Fruit fly (Drosophila melanogaster): ENCODE data around the gene primo-2.

The primo-2 gene

dm6 chr3R:13735304-13735898 lies 23.8 kb upstream of the primo-2 start (continued):
- no peak for TF ChIP-seq Poxn (GFP tag; IDR thresholded peaks at IDR 0.05)
- no peak for TF ChIP-seq D19B (GFP tag; optimal IDR thresholded peaks at IDR 0.05)
- no peak for TF ChIP-seq tgo (GFP tag; IDR thresholded peaks at IDR 0.05)
- no peak for TF ChIP-seq hbn (GFP tag; IDR thresholded peaks at IDR 0.05; ENCODE audit: partially characterized antibody)
- TF ChIP-seq caup (GFP tag; optimal IDR thresholded peaks at IDR 0.05; ENCODE audit: severe bottlenecking), result no peak
- no peak for TF ChIP-seq CG13624 (GFP tag; optimal IDR thresholded peaks at IDR 0.05)
- TF ChIP-seq CG13424 (tag; optimal IDR thresholded peaks at IDR 0.05), result no peak
- TF ChIP-seq Sry-β (GFP tag; optimal IDR thresholded peaks at IDR 0.05), result no peak
- TF ChIP-seq maf-S (GFP tag; optimal IDR thresholded peaks at IDR 0.05), result no peak
- TF ChIP-seq CG7271 (tag; optimal IDR thresholded peaks at IDR 0.05), result no peak
- TF ChIP-seq dimm (GFP tag; IDR thresholded peaks at IDR 0.05), result no peak
- TF ChIP-seq Atf3 (GFP tag; optimal IDR thresholded peaks at IDR 0.05), result no peak
- no peak for TF ChIP-seq Lpt (GFP tag; optimal IDR thresholded peaks at IDR 0.05)
- TF ChIP-seq al (GFP tag; IDR thresholded peaks at IDR 0.05), result no peak
- no peak for TF ChIP-seq tin (GFP tag; optimal IDR thresholded peaks at IDR 0.05)
- no peak for TF ChIP-seq CG31224 (GFP tag; IDR thresholded peaks at IDR 0.05)
- TF ChIP-seq Nf-YC (tag; optimal IDR thresholded peaks at IDR 0.05), result no peak
- TF ChIP-seq sens (GFP tag), result no peak
- TF ChIP-seq fd64A (GFP tag; optimal IDR thresholded peaks at IDR 0.05), result no peak
- TF ChIP-seq mld (GFP tag; IDR thresholded peaks at IDR 0.05; ENCODE audit: partially characterized antibody), result no peak
- no peak for TF ChIP-seq esg (GFP tag; conservative IDR thresholded peaks at IDR 0.05)
- TF ChIP-seq gem (tag; optimal IDR thresholded peaks at IDR 0.05), result no peak
- TF ChIP-seq CG12391 (tag; optimal IDR thresholded peaks at IDR 0.05), result no peak
- no peak for TF ChIP-seq az2 (GFP tag; optimal IDR thresholded peaks at IDR 0.05)
- peak; percentile 51; the same call in 2 of the 3 replicates for TF ChIP-seq z (GFP tag; IDR thresholded peaks at IDR 0.05)
- TF ChIP-seq gt (GFP tag; IDR thresholded peaks at IDR 0.05), result no peak
- TF ChIP-seq CG15479 (GFP tag; optimal IDR thresholded peaks at IDR 0.05), result no peak
- TF ChIP-seq C15 (GFP tag; IDR thresholded peaks at IDR 0.05), result 0 out of 3 replicates have a peak, but pooled peaks have one; percentile 12
- no peak for TF ChIP-seq CG8765 (GFP tag; IDR thresholded peaks at IDR 0.05)
- no peak for TF ChIP-seq CG10147 (GFP tag; optimal IDR thresholded peaks at IDR 0.05)
- TF ChIP-seq CG12155 (GFP tag; optimal IDR thresholded peaks at IDR 0.05), result no peak
- TF ChIP-seq CG9876 (GFP tag; optimal IDR thresholded peaks at IDR 0.05), result no peak
- no peak for TF ChIP-seq psq (GFP tag; optimal IDR thresholded peaks at IDR 0.05)
- TF ChIP-seq zen (tag; optimal IDR thresholded peaks at IDR 0.05), result no peak
- no peak for TF ChIP-seq h (optimal IDR thresholded peaks at IDR 0.05)
- TF ChIP-seq ab (GFP tag; optimal IDR thresholded peaks at IDR 0.05), result no peak
- TF ChIP-seq abd-A (tag; optimal IDR thresholded peaks at IDR 0.05), result peak; percentile 17
- TF ChIP-seq ewg (GFP tag; optimal IDR thresholded peaks at IDR 0.05), result peak; percentile 36
- TF ChIP-seq CG7839 (tag; optimal IDR thresholded peaks at IDR 0.05), result no peak
- TF ChIP-seq CG9727 (GFP tag; optimal IDR thresholded peaks at IDR 0.05), result no peak
- no peak for TF ChIP-seq CG11247 (GFP tag; IDR thresholded peaks at IDR 0.05)
- no peak for TF ChIP-seq CG7786 (GFP tag; optimal IDR thresholded peaks at IDR 0.05)
- no peak for TF ChIP-seq chm (GFP tag; IDR thresholded peaks at IDR 0.05)
- TF ChIP-seq CG1024 (GFP tag; IDR thresholded peaks at IDR 0.05), result no peak
- no peak for TF ChIP-seq CG6683 (GFP tag; optimal IDR thresholded peaks at IDR 0.05)
- TF ChIP-seq CG18476 (GFP tag; optimal IDR thresholded peaks at IDR 0.05), result peak; percentile 68
- no peak for TF ChIP-seq disco-r (GFP tag; optimal IDR thresholded peaks at IDR 0.05)
- TF ChIP-seq Deaf1 (tag; optimal IDR thresholded peaks at IDR 0.05), result peak; percentile 91
- TF ChIP-seq cad (GFP tag; optimal IDR thresholded peaks at IDR 0.05), result no peak
- no peak for TF ChIP-seq CG11723 (GFP tag; optimal IDR thresholded peaks at IDR 0.05)
- no peak for TF ChIP-seq bcd (GFP tag; optimal IDR thresholded peaks at IDR 0.05)
- no peak for TF ChIP-seq HmgZ (tag; optimal IDR thresholded peaks at IDR 0.05)

Measured in whole organism, embryonic.